Worm (Caenorhabditis elegans) whole organism, L4/young adult: ENCODE data around the gene Y54G11A.4.

Experiments used
- dao-5 ChIP-seq: sonication (generic microtip); optimal IDR thresholded peaks from 2 replicates; lab custom pipeline; 2016; ENCODE audit warnings: missing genotype, missing genetic modification characterization, moderate library complexity, missing compliant biosample characterization
- him-1 ChIP-seq: sonication (generic microtip); optimal IDR thresholded peaks from 2 replicates; lab custom pipeline; 2016; ENCODE audit warnings: missing genotype, missing genetic modification reagents, missing genetic modification characterization, missing compliant biosample characterization

DNA sequence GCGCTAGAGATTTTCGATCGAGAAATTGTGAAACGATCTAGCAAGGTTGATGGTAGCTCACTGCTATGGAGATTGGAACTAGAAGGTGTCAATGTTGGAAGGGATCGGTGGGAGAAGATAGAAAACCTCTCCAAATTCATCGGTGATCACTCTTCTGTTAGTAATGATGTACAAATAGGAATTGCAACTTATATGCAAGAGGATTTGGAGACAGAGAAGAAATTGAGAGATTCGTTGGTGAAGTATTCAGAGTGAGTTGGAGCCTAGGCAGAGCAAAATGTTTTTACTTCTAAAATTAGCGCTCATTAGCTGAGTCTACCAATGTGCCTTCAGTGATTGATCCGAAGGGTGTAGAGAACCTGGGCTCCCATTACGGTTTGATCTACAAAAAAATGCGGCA, 1.8 kb downstream of the Y54G11A.4 start:
- no peak for TF ChIP-seq him-1 (tag; lab: Kevin White, UChicago)
- no peak for TF ChIP-seq dao-5 (tag; lab: Kevin White, UChicago)
